Worm (Caenorhabditis elegans) whole organism, mixed stage, embryonic: ENCODE measurements around the gene T24C4.2.

ENCODE experiments used
- M03D4.4 ChIP-seq: sonication (generic microtip); optimal IDR thresholded peaks from 2 replicates; lab custom pipeline; 2017; ENCODE audit warnings: mild to moderate bottlenecking, missing genetic modification characterization, missing compliant biosample characterization
- bed-3 ChIP-seq: fragments of 200-800 bp; sonication (Bioruptor generic); optimal IDR thresholded peaks from 3 replicates; lab custom pipeline; 2018; ENCODE audit warnings: mild to moderate bottlenecking, missing genetic modification characterization, moderate library complexity, missing compliant biosample characterization
- blmp-1 ChIP-seq: fragments of 150-350 bp; optimal IDR thresholded peaks from 2 replicates; lab custom pipeline; 2014; ENCODE audit warnings: missing biosample characterization, missing genetic modification characterization
- ceh-39 ChIP-seq: fragments of 150-350 bp; optimal IDR thresholded peaks from 2 replicates; lab custom pipeline; 2014; ENCODE audit warnings: missing biosample characterization, missing genetic modification characterization
- ceh-83 ChIP-seq: fragments of 200-800 bp; sonication (Bioruptor generic); optimal IDR thresholded peaks from 2 replicates; lab custom pipeline; 2018; ENCODE audit warnings: mild to moderate bottlenecking, missing genetic modification characterization, missing compliant biosample characterization
- ces-1 ChIP-seq: fragments of 150-350 bp; optimal IDR thresholded peaks from 2 replicates; lab custom pipeline; 2014; ENCODE audit warnings: missing biosample characterization, missing genetic modification reagents, missing genetic modification characterization
- cnd-1 ChIP-seq: fragments of 200-800 bp; sonication (Bioruptor generic); optimal IDR thresholded peaks from 2 replicates; lab custom pipeline; 2018; ENCODE audit warnings: mild to moderate bottlenecking, missing genetic modification characterization, missing compliant biosample characterization
- drap-1 ChIP-seq: fragments of 200-800 bp; sonication (Bioruptor generic); optimal IDR thresholded peaks from 3 replicates; lab custom pipeline; 2018; ENCODE audit warnings: mild to moderate bottlenecking, missing genetic modification characterization, missing compliant biosample characterization
- elt-1 ChIP-seq: sonication (generic microtip); optimal IDR thresholded peaks from 2 replicates; lab custom pipeline; 2017; ENCODE audit warnings: missing genetic modification characterization, mild to moderate bottlenecking, missing compliant biosample characterization, antibody characterized with exemption, moderate library complexity, borderline replicate concordance; ENCODE audit not compliant: insufficient read depth
- elt-3 ChIP-seq: fragments of 150-350 bp; optimal IDR thresholded peaks from 2 replicates; lab custom pipeline; 2014; ENCODE audit warnings: missing biosample characterization, missing genetic modification characterization
- flh-1 ChIP-seq: fragments of 200-800 bp; sonication (Bioruptor generic); optimal IDR thresholded peaks from 2 replicates; lab custom pipeline; 2018; ENCODE audit warnings: mild to moderate bottlenecking, missing genetic modification characterization, moderate library complexity, missing compliant biosample characterization
- ham-2 ChIP-seq: fragments of 200-800 bp; sonication (Bioruptor generic); optimal IDR thresholded peaks from 2 replicates; lab custom pipeline; 2018; ENCODE audit warnings: mild to moderate bottlenecking, missing genetic modification characterization, missing compliant biosample characterization
- hlh-1 ChIP-seq: fragments of 150-350 bp; optimal IDR thresholded peaks from 2 replicates; lab custom pipeline; 2014; ENCODE audit warnings: missing biosample characterization, missing genetic modification reagents, missing genetic modification characterization
- lin-13 ChIP-seq: fragments of 150-350 bp; optimal IDR thresholded peaks from 2 replicates; lab custom pipeline; 2014; ENCODE audit warnings: missing biosample characterization, missing genetic modification characterization
- lin-32 ChIP-seq: fragments of 200-800 bp; sonication (Bioruptor generic); optimal IDR thresholded peaks from 2 replicates; lab custom pipeline; 2018; ENCODE audit warnings: mild to moderate bottlenecking, missing genetic modification characterization, missing compliant biosample characterization
- lsy-2 ChIP-seq: fragments of 150-350 bp; optimal IDR thresholded peaks from 2 replicates; lab custom pipeline; 2014; ENCODE audit warnings: missing biosample characterization, missing genetic modification characterization
- mab-5 ChIP-seq: fragments of 150-350 bp; optimal IDR thresholded peaks from 2 replicates; lab custom pipeline; 2014; ENCODE audit warnings: missing biosample characterization, missing genetic modification characterization
- mep-1 ChIP-seq: fragments of 150-350 bp; optimal IDR thresholded peaks from 2 replicates; lab custom pipeline; 2017; ENCODE audit warnings: missing biosample characterization, missing genetic modification reagents, missing genetic modification characterization, inconsistent platforms
- nhr-12 ChIP-seq: fragments of 150-350 bp; optimal IDR thresholded peaks from 2 replicates; lab custom pipeline; 2014; ENCODE audit warnings: missing biosample characterization, missing genetic modification characterization
- nhr-2 ChIP-seq: fragments of 150-350 bp; optimal IDR thresholded peaks from 2 replicates; lab custom pipeline; 2014; ENCODE audit warnings: missing biosample characterization, missing genetic modification characterization
- nhr-237 ChIP-seq: fragments of 150-350 bp; optimal IDR thresholded peaks from 2 replicates; lab custom pipeline; 2014; ENCODE audit warnings: missing biosample characterization, missing genetic modification characterization
- nhr-28 ChIP-seq: fragments of 150-350 bp; optimal IDR thresholded peaks from 2 replicates; lab custom pipeline; 2014; ENCODE audit warnings: missing biosample characterization, missing genetic modification characterization
- nhr-76 ChIP-seq: sonication (generic microtip); optimal IDR thresholded peaks from 2 replicates; lab custom pipeline; 2017; ENCODE audit warnings: missing biosample characterization, missing genetic modification characterization
- pha-4 ChIP-seq: fragments of 150-350 bp; optimal IDR thresholded peaks from 2 replicates; lab custom pipeline; 2018; ENCODE audit warnings: missing biosample characterization, missing genetic modification reagents, missing genetic modification characterization
- sem-2 ChIP-seq: fragments of 200-800 bp; sonication (Bioruptor generic); optimal IDR thresholded peaks from 2 replicates; lab custom pipeline; 2018; ENCODE audit warnings: mild to moderate bottlenecking, missing genetic modification characterization, missing compliant biosample characterization
- snpc-4 ChIP-seq: fragments of 150-350 bp; optimal IDR thresholded peaks from 2 replicates; lab custom pipeline; 2014; ENCODE audit warnings: missing biosample characterization, missing genetic modification characterization
- sptf-1 ChIP-seq: sonication (generic microtip); optimal IDR thresholded peaks from 2 replicates; lab custom pipeline; 2017; ENCODE audit warnings: mild to moderate bottlenecking, missing genetic modification characterization, moderate library complexity, missing compliant biosample characterization
- tbx-8 ChIP-seq: fragments of 200-800 bp; sonication (Bioruptor generic); optimal IDR thresholded peaks from 2 replicates; lab custom pipeline; 2018; ENCODE audit warnings: mild to moderate bottlenecking, missing genetic modification characterization, moderate library complexity, missing compliant biosample characterization
- unc-120 ChIP-seq: sonication (generic microtip); optimal IDR thresholded peaks from 2 replicates; lab custom pipeline; 2017; ENCODE audit warnings: missing genetic modification characterization, missing compliant biosample characterization; ENCODE audit not compliant: poor library complexity, severe bottlenecking
- unc-39 ChIP-seq: fragments of 150-350 bp; optimal IDR thresholded peaks from 2 replicates; lab custom pipeline; 2014; ENCODE audit warnings: missing biosample characterization, missing genetic modification characterization
- unc-62 ChIP-seq: fragments of 150-350 bp; optimal IDR thresholded peaks from 2 replicates; lab custom pipeline; 2014; ENCODE audit warnings: missing biosample characterization, missing genetic modification reagents, missing genetic modification characterization
- ztf-11 ChIP-seq: fragments of 150-350 bp; optimal IDR thresholded peaks from 2 replicates; lab custom pipeline; 2014; ENCODE audit warnings: missing biosample characterization, missing genetic modification characterization

T24C4.2 gene

ce11 chrIII:886726-887125 is 17.0 kb upstream of the T24C4.2 start, which contains the start of gene zer-1:
Gene zer-1, minus strand, starts transcription at chrIII:886793.
- TF ChIP-seq ztf-11 (tag; lab: Kevin White, UChicago) (no peak), nhr-12 (no peak), nhr-28 (no peak), unc-62 (no peak), mep-1 (tag; lab: Kevin White, UChicago) (no peak), lsy-2 (no peak)

- TF ChIP-seq hlh-1 (tag; lab: Kevin White, UChicago): no peak
- no peak for TF ChIP-seq mab-5 (tag; lab: Kevin White, UChicago)
- TF ChIP-seq blmp-1 (tag; lab: Kevin White, UChicago): no peak
- TF ChIP-seq unc-62: no peak
- no peak for TF ChIP-seq nhr-12
- no peak for TF ChIP-seq ces-1 (GFP tag; lab: Kevin White, UChicago)
- no peak for TF ChIP-seq M03D4.4
- TF ChIP-seq ceh-39 (tag; lab: Kevin White, UChicago): no peak
- TF ChIP-seq mep-1 (tag; lab: Kevin White, UChicago): no peak
- TF ChIP-seq tbx-8 (GFP tag; lab: Kevin White, UChicago): no peak
- no peak for TF ChIP-seq bed-3 (GFP tag; lab: Kevin White, UChicago)
- no peak for TF ChIP-seq flh-1 (GFP tag; lab: Kevin White, UChicago)
- TF ChIP-seq lsy-2: no peak
- no peak for TF ChIP-seq pha-4 (tag; lab: Kevin White, UChicago)
- no peak for TF ChIP-seq ham-2
- no peak for TF ChIP-seq snpc-4 (tag; lab: Kevin White, UChicago)
- no peak for TF ChIP-seq ceh-83 (GFP tag; lab: Kevin White, UChicago)
- no peak for TF ChIP-seq sem-2 (GFP tag; lab: Kevin White, UChicago)
- TF ChIP-seq, all 35 proteins: peak for 0
Observed at ce11 chrIII:883595-883994, 13.8 kb upstream of the T24C4.2 start.

DNA sequence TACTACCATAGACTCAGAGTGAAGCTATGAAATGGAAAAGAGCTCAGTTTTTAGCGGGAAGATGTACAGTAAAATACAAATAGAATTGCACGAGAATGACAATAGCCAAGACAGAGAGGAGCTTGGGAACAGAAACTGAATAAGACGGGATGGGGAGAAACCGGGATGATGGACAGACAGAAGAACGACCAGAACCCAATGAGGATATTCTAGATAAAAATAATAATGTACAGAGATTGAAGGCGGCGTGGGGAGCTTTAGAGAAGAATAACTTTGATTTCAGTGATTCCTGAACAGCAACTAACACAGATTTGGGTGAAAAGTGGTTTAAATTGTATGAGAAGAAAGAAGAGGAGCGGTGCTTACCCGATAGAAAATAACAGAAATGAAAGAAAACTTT is 11.7 kb upstream of the T24C4.2 start:
- no peak for TF ChIP-seq elt-3 (tag; lab: Kevin White, UChicago)
- no peak for TF ChIP-seq lin-32 (GFP tag; lab: Kevin White, UChicago)
- no peak for TF ChIP-seq nhr-237 (tag; lab: Kevin White, UChicago)
- TF ChIP-seq ceh-39 (tag; lab: Kevin White, UChicago): no peak
- no peak for TF ChIP-seq cnd-1 (tag; lab: Kevin White, UChicago)
- no peak for TF ChIP-seq ztf-11 (tag; lab: Kevin White, UChicago)
- no peak for TF ChIP-seq sem-2 (GFP tag; lab: Kevin White, UChicago)
- TF ChIP-seq elt-1: no peak
- no peak for TF ChIP-seq mep-1 (tag; lab: Kevin White, UChicago)
- no peak for TF ChIP-seq lin-13 (tag; lab: Kevin White, UChicago)
- TF ChIP-seq sptf-1 (tag; lab: Kevin White, UChicago): no peak
- TF ChIP-seq flh-1 (GFP tag; lab: Kevin White, UChicago): no peak
- no peak for TF ChIP-seq unc-120 (tag; lab: Kevin White, UChicago)
- no peak for TF ChIP-seq bed-3 (GFP tag; lab: Kevin White, UChicago)
- TF ChIP-seq nhr-28: no peak

DNA sequence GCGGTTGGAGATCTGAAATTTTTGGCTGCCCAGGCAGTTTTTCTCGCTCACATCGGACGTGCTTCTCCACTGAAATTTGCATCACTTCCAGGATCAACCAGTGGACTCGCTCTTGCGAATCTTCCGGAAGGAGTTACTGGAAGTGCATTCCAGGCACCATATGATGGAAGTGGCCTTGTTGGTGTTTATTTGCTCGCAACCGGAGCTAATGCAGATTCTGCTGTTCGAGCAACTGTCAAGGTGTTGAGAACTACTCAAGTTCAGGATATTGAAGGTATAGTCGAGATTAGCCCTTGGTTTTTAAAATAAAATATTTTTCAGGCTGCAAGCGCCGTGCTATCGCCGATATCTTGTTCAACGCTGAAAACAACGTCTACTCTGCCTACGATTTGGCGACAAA is 11.1 kb upstream of the T24C4.2 start:
- no peak for TF ChIP-seq drap-1
- TF ChIP-seq bed-3 (GFP tag; lab: Kevin White, UChicago): no peak
- no peak for TF ChIP-seq lin-32 (GFP tag; lab: Kevin White, UChicago)
- TF ChIP-seq mep-1 (tag; lab: Kevin White, UChicago): no peak
- TF ChIP-seq nhr-2 (tag; lab: Kevin White, UChicago): no peak
- no peak for TF ChIP-seq sem-2 (GFP tag; lab: Kevin White, UChicago)
- TF ChIP-seq unc-39 (tag; lab: Kevin White, UChicago): no peak

DNA sequence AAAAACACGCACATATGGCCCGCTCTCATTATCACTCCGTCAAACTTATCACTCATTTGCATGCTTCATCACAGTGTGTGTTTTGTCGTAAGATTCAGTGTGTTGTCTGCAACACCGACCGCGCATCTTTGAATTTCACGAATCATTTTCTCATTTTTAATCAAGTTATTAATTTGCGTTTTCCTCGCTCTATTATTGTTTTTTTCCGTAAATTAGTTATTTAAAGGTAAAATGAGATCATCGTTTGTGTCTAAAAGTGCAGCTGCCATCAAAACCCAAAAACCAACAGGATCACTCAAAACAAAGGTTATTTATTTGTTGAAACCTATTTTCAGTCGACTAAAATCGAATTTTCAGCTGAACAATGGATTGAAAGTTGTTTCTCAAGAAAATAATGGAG is 9.9 kb upstream of the T24C4.2 start, which contains the start of the genes T24C4.5 and ucr-2.3:
TSS of gene T24C4.5 (minus strand) at position 101 of the 400 bp plus-strand sequence.
TSS of gene ucr-2.3 (plus strand) at position 227 of the 400 bp plus-strand sequence.
- TF ChIP-seq nhr-76 (tag; lab: Kevin White, UChicago) (no peak), unc-62 (no peak), nhr-2 (tag; lab: Kevin White, UChicago) (no peak)
- TF ChIP-seq, all 35 proteins: peak for 0
